Worm (Caenorhabditis elegans) whole organism, early embryonic: Measurements from ENCODE around the gene col-156.

Experiments
- F13C5.2 ChIP-seq: sonication (generic microtip); optimal IDR thresholded peaks from 2 replicates; lab custom pipeline; 2017; ENCODE audit warnings: mild to moderate bottlenecking, missing genetic modification characterization, inconsistent platforms, missing compliant biosample characterization
- ama-1 ChIP-seq: fragments of 150-350 bp; optimal IDR thresholded peaks from 2 replicates; lab custom pipeline; 2014
- ceh-36 ChIP-seq: sonication (generic microtip); optimal IDR thresholded peaks from 2 replicates; lab custom pipeline; 2016; ENCODE audit warnings: missing genetic modification characterization, inconsistent platforms, missing compliant biosample characterization
- ets-7 ChIP-seq: sonication (generic microtip); optimal IDR thresholded peaks from 2 replicates; lab custom pipeline; 2016; ENCODE audit warnings: missing genotype, missing genetic modification characterization, missing compliant biosample characterization
- flt-1 ChIP-seq: fragments of 200-800 bp; sonication (Bioruptor generic); IDR thresholded peaks from 2 replicates; pipeline ENCODE4 v1.3.6; 2022; ENCODE audit warnings: missing genetic modification characterization, missing compliant biosample characterization
- hmbx-1 ChIP-seq: sonication (generic microtip); optimal IDR thresholded peaks from 2 replicates; lab custom pipeline; 2016; ENCODE audit warnings: mild to moderate bottlenecking, missing genetic modification characterization, missing compliant biosample characterization
- hnd-1 ChIP-seq: sonication (generic microtip); optimal IDR thresholded peaks from 2 replicates; lab custom pipeline; 2016; ENCODE audit warnings: missing genetic modification characterization, missing compliant biosample characterization
- sea-1 ChIP-seq: fragments of 200-800 bp; sonication (Bioruptor generic); conservative IDR thresholded peaks from 2 replicates; pipeline ENCODE4 v1.3.6; 2022; ENCODE audit warnings: missing genetic modification characterization, missing compliant biosample characterization
- tbx-11 ChIP-seq: fragments of 200-800 bp; sonication (Bioruptor generic); IDR thresholded peaks from 2 replicates; pipeline ENCODE4 v1.3.6; 2022; ENCODE audit warnings: missing genetic modification characterization, missing compliant biosample characterization
- tra-4 ChIP-seq: sonication (generic microtip); optimal IDR thresholded peaks from 2 replicates; lab custom pipeline; 2017; ENCODE audit warnings: missing genetic modification characterization, missing compliant biosample characterization

Gene col-156

DNA sequence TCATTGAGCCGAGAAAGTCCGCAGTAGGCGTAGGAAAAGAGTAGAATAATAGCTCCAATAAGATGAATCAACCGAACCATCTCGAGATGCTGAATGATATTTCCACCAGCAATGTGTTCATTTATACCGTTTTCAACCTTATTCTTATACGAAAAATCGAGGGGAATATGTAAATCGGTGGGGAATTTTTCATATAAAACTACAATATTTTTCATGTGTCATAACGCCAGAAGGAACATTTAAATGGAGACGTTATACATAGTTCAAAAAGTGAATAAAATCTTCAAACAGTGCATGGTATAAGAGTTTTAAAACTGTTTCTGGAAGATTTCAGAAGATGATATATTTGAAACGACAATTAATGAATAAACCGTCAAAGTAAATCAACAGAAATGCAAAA is 47.5 kb downstream of the col-156 start, which contains the start of gene nas-19:
Gene nas-19 (minus strand): TSS at position 101 of the 400 bp plus-strand sequence.
- TF ChIP-seq ceh-36 (no peak), sea-1 (no peak), ets-7 (tag; lab: Kevin White, UChicago) (no peak), hmbx-1 (tag; lab: Kevin White, UChicago) (no peak), tra-4 (tag; lab: Kevin White, UChicago) (no peak), flt-1 (GFP tag; lab: Robert Waterston, UW) (no peak), tbx-11 (GFP tag; lab: Robert Waterston, UW) (no peak), hnd-1 (no peak), ama-1 (no peak), F13C5.2 (no peak)
